Fruit fly (Drosophila melanogaster): ENCODE results near the gene Gbeta5.

Gbeta5 gene

dm6 chrX:8178165-8178955 is 26.3 kb upstream of the Gbeta5 start, which contains the start of gene sdt (continued):
- no peak for TF ChIP-seq CkIIα-i1 (GFP tag; IDR thresholded peaks at IDR 0.05)

dm6 chrX:8177742-8178141 is 25.7 kb upstream of the Gbeta5 start:
- TF ChIP-seq Adf1 (GFP tag; IDR thresholded peaks at IDR 0.05): peak; percentile 77
- peak; percentile 52; the same call in 2 of the 3 replicates for TF ChIP-seq ci (GFP tag; IDR thresholded peaks at IDR 0.05)
- 0 out of 2 replicates have a peak, but pooled peaks have one; percentile 30 for TF ChIP-seq sob (GFP tag; IDR thresholded peaks at IDR 0.05)
- TF ChIP-seq pzg (GFP tag; optimal IDR thresholded peaks at IDR 0.05): peak; percentile 4
- TF ChIP-seq Med (GFP tag): peak; percentile 81
- no peak for TF ChIP-seq lmd (GFP tag; IDR thresholded peaks at IDR 0.05)
- peak; percentile 22; the same call in 1 of the 2 replicates for TF ChIP-seq MBD-R2 (GFP tag; IDR thresholded peaks at IDR 0.05)
- peak; percentile 7 for TF ChIP-seq sens (GFP tag)
- no peak for TF ChIP-seq crp (GFP tag; optimal IDR thresholded peaks at IDR 0.05)
- no peak for TF ChIP-seq CG9609 (GFP tag; optimal IDR thresholded peaks at IDR 0.05)
- 0 out of 3 replicates have a peak, but pooled peaks have one; percentile 13 for TF ChIP-seq row (GFP tag; IDR thresholded peaks at IDR 0.05)
- peak; percentile 79 for TF ChIP-seq Deaf1 (tag; optimal IDR thresholded peaks at IDR 0.05)
- peak; percentile 45; the same call in 1 of the 2 replicates for TF ChIP-seq crol (GFP tag; IDR thresholded peaks at IDR 0.05)
- 0 out of 2 replicates have a peak, but pooled peaks have one; percentile 16 for TF ChIP-seq Drgx (GFP tag; IDR thresholded peaks at IDR 0.05)
- peak; percentile 41; the same call in 1 of the 2 replicates for TF ChIP-seq CG32767 (GFP tag; IDR thresholded peaks at IDR 0.05)
- TF ChIP-seq amos (GFP tag; IDR thresholded peaks at IDR 0.05; ENCODE audit: partially characterized antibody): peak; percentile 10; the same call in 1 of the 2 replicates
- peak; percentile 19 for TF ChIP-seq pfk (GFP tag; optimal IDR thresholded peaks at IDR 0.05)
- peak; percentile 45; the same call in 1 of the 2 replicates for TF ChIP-seq CG16779 (GFP tag; IDR thresholded peaks at IDR 0.05)
- TF ChIP-seq Optix (GFP tag; IDR thresholded peaks at IDR 0.05): 0 out of 3 replicates have a peak, but pooled peaks have one; percentile 20
- TF ChIP-seq CG2120 (GFP tag; optimal IDR thresholded peaks at IDR 0.05): no peak
- TF ChIP-seq sr (GFP tag; IDR thresholded peaks at IDR 0.05): 0 out of 3 replicates have a peak, but pooled peaks have one; percentile 51
- no peak for TF ChIP-seq p53 (GFP tag; optimal IDR thresholded peaks at IDR 0.05)
- peak; percentile 19 for TF ChIP-seq CG13894 (tag; optimal IDR thresholded peaks at IDR 0.05)
- TF ChIP-seq CG12071 (GFP tag; optimal IDR thresholded peaks at IDR 0.05): peak; percentile 29
- 0 out of 3 replicates have a peak, but pooled peaks have one; percentile 18 for TF ChIP-seq zfh1 (GFP tag; IDR thresholded peaks at IDR 0.05)
- TF ChIP-seq CG32532 (GFP tag; IDR thresholded peaks at IDR 0.05): peak; percentile 20; the same call in 1 of the 2 replicates
- TF ChIP-seq CG2199 (GFP tag; IDR thresholded peaks at IDR 0.05): no peak
- peak; percentile 38; the same call in 1 of the 2 replicates for TF ChIP-seq Bgb (GFP tag; IDR thresholded peaks at IDR 0.05; ENCODE audit: partially characterized antibody)

dm6 chrX:8177030-8177349 is 24.9 kb upstream of the Gbeta5 start, which contains the start of gene slpr:
TSS of gene slpr (minus strand) at chrX:8177185.
- no peak for TF ChIP-seq gt (GFP tag; IDR thresholded peaks at IDR 0.05)
- peak; percentile 48 for TF ChIP-seq stwl (tag; optimal IDR thresholded peaks at IDR 0.05)
- peak; percentile 83 for TF ChIP-seq gfzf (GFP tag; optimal IDR thresholded peaks at IDR 0.05)
- TF ChIP-seq ewg (GFP tag; optimal IDR thresholded peaks at IDR 0.05): no peak
- peak; percentile 28 for TF ChIP-seq CG12659 (GFP tag; optimal IDR thresholded peaks at IDR 0.05)
- peak; percentile 11; the same call in 1 of the 2 replicates for TF ChIP-seq CG13287 (GFP tag; IDR thresholded peaks at IDR 0.05; ENCODE audit: partially characterized antibody)
- no peak for TF ChIP-seq Atf-2 (GFP tag; optimal IDR thresholded peaks at IDR 0.05)
- TF ChIP-seq CG9609 (GFP tag; optimal IDR thresholded peaks at IDR 0.05): no peak
- peak; percentile 27 for TF ChIP-seq trem (tag; optimal IDR thresholded peaks at IDR 0.05)
- peak; percentile 60 for TF ChIP-seq Dp (GFP tag; optimal IDR thresholded peaks at IDR 0.05)
- no peak for TF ChIP-seq CG3281 (GFP tag; optimal IDR thresholded peaks at IDR 0.05)
- no peak for TF ChIP-seq CG11696 (GFP tag; IDR thresholded peaks at IDR 0.05)
- no peak for TF ChIP-seq rib (GFP tag; IDR thresholded peaks at IDR 0.05)
- no peak for TF ChIP-seq mld (GFP tag; IDR thresholded peaks at IDR 0.05; ENCODE audit: partially characterized antibody)
- peak; percentile 11 for TF ChIP-seq Sry-δ (GFP tag; optimal IDR thresholded peaks at IDR 0.05)
- TF ChIP-seq Sin3A (optimal IDR thresholded peaks at IDR 0.05): peak; percentile 22
- TF ChIP-seq H2.0 (GFP tag; IDR thresholded peaks at IDR 0.05): no peak
- no peak for TF ChIP-seq Nf-YB (GFP tag; optimal IDR thresholded peaks at IDR 0.05)
- no peak for TF ChIP-seq Med (GFP tag)
- TF ChIP-seq D19A (tag; optimal IDR thresholded peaks at IDR 0.05): no peak
- no peak for TF ChIP-seq CG6254 (GFP tag; optimal IDR thresholded peaks at IDR 0.05)

All from whole organism, embryonic.